Fruit fly (Drosophila melanogaster) whole organism, embryonic: ENCODE results near the gene Unc-115b.

Experiments used
- ATbp ChIP-seq: fragments of 200-800 bp; sonication (Bioruptor generic); optimal IDR thresholded peaks from 2 replicates; lab custom pipeline; 2017; ENCODE audit warnings: missing biosample characterization, mild to moderate bottlenecking, missing genetic modification characterization, missing genetic modification reagents
- Asciz ChIP-seq: fragments of 200-800 bp; sonication (Bioruptor generic); optimal IDR thresholded peaks from 2 replicates; lab custom pipeline; 2017; ENCODE audit warnings: missing biosample characterization, mild to moderate bottlenecking, missing genetic modification characterization, missing genetic modification reagents
- Atf3 ChIP-seq: fragments of 200-800 bp; sonication (Bioruptor generic); optimal IDR thresholded peaks from 3 replicates; lab custom pipeline; 2016; ENCODE audit warnings: missing biosample characterization, missing genetic modification characterization
- B-H2 ChIP-seq: fragments of 200-800 bp; sonication (Bioruptor generic); optimal IDR thresholded peaks from 2 replicates; lab custom pipeline; 2018; ENCODE audit warnings: missing biosample characterization, mild to moderate bottlenecking, missing genetic modification characterization
- BtbVII ChIP-seq: fragments of 200-800 bp; sonication (Bioruptor generic); optimal IDR thresholded peaks from 3 replicates; lab custom pipeline; 2017; ENCODE audit warnings: missing biosample characterization, mild to moderate bottlenecking, missing genetic modification characterization
- CG10979 ChIP-seq: fragments of 200-800 bp; sonication (Bioruptor generic); optimal IDR thresholded peaks from 2 replicates; lab custom pipeline; 2018; ENCODE audit warnings: missing biosample characterization, mild to moderate bottlenecking, missing genetic modification characterization, moderate library complexity
- CG11560 ChIP-seq: fragments of 200-800 bp; sonication (Bioruptor generic); IDR thresholded peaks from 3 replicates; pipeline ENCODE4 v1.3.6; 2022; ENCODE audit warnings: missing biosample characterization, missing genetic modification characterization
- CG12236 ChIP-seq: fragments of 200-800 bp; sonication (Bioruptor generic); optimal IDR thresholded peaks from 2 replicates; lab custom pipeline; 2016; ENCODE audit warnings: missing biosample characterization, missing genetic modification characterization
- CG13624 ChIP-seq: fragments of 200-800 bp; sonication (Bioruptor generic); optimal IDR thresholded peaks from 2 replicates; lab custom pipeline; 2016; ENCODE audit warnings: missing biosample characterization, missing genetic modification characterization
- CG14860 ChIP-seq: fragments of 200-800 bp; sonication (Bioruptor generic); IDR thresholded peaks from 3 replicates; pipeline ENCODE4 v1.3.6; 2022; ENCODE audit warnings: missing biosample characterization, missing genetic modification characterization; ENCODE audit not compliant: partially characterized antibody
- CG16815 ChIP-seq: fragments of 200-800 bp; sonication (Bioruptor generic); optimal IDR thresholded peaks from 3 replicates; lab custom pipeline; 2017; ENCODE audit warnings: missing biosample characterization, mild to moderate bottlenecking, missing genetic modification characterization
- CG18764 ChIP-seq: fragments of 200-800 bp; sonication (Bioruptor generic); optimal IDR thresholded peaks from 3 replicates; lab custom pipeline; 2016; ENCODE audit warnings: missing biosample characterization, missing genetic modification characterization
- CG2199 ChIP-seq: fragments of 200-800 bp; sonication (Bioruptor generic); IDR thresholded peaks from 3 replicates; pipeline ENCODE4 v1.3.6; 2022; ENCODE audit warnings: missing biosample characterization, missing genetic modification characterization
- CG2678 ChIP-seq: fragments of 200-800 bp; sonication (Bioruptor generic); optimal IDR thresholded peaks from 3 replicates; lab custom pipeline; 2019; ENCODE audit warnings: missing biosample characterization, mild to moderate bottlenecking, missing genetic modification characterization, moderate library complexity
- CG30020 ChIP-seq: fragments of 200-800 bp; optimal IDR thresholded peaks from 2 replicates; lab custom pipeline; 2019; ENCODE audit warnings: missing biosample characterization, mild to moderate bottlenecking, missing genetic modification characterization, moderate library complexity
- CG3847 ChIP-seq: fragments of 200-800 bp; sonication (Bioruptor generic); IDR thresholded peaks from 2 replicates; pipeline ENCODE4 v1.3.6; 2022; ENCODE audit warnings: missing biosample characterization, missing genetic modification characterization
- CG6175 ChIP-seq: fragments of 200-800 bp; sonication (Bioruptor generic); IDR thresholded peaks from 3 replicates; pipeline ENCODE4 v1.3.6; 2022; ENCODE audit warnings: missing biosample characterization, missing genetic modification characterization
- CG7745 ChIP-seq: fragments of 200-800 bp; sonication (Bioruptor generic); optimal IDR thresholded peaks from 2 replicates; lab custom pipeline; 2018; ENCODE audit warnings: missing biosample characterization, mild to moderate bottlenecking, missing genetic modification characterization, moderate library complexity
- CG7786 ChIP-seq: fragments of 200-800 bp; sonication (Bioruptor generic); optimal IDR thresholded peaks from 2 replicates; lab custom pipeline; 2016; ENCODE audit warnings: missing biosample characterization, missing genetic modification characterization
- CG8089 ChIP-seq: fragments of 200-800 bp; sonication (Bioruptor generic); optimal IDR thresholded peaks from 3 replicates; lab custom pipeline; 2016; ENCODE audit warnings: missing biosample characterization, missing genetic modification characterization
- Camta ChIP-seq: fragments of 200-800 bp; sonication (Bioruptor generic); optimal IDR thresholded peaks from 2 replicates; lab custom pipeline; 2016; ENCODE audit warnings: missing biosample characterization, missing genetic modification characterization
- CoRest ChIP-seq: fragments of 200-800 bp; sonication (Bioruptor generic); optimal IDR thresholded peaks from 3 replicates; lab custom pipeline; 2018; ENCODE audit warnings: missing biosample characterization, mild to moderate bottlenecking, missing genetic modification characterization, moderate library complexity
- Dad ChIP-seq: fragments of 200-800 bp; sonication (Bioruptor generic); optimal IDR thresholded peaks from 3 replicates; lab custom pipeline; 2016; ENCODE audit warnings: missing biosample characterization, missing genetic modification characterization
- Dek ChIP-seq: fragments of 200-800 bp; sonication (Bioruptor generic); optimal IDR thresholded peaks from 3 replicates; lab custom pipeline; 2019; ENCODE audit warnings: missing biosample characterization, mild to moderate bottlenecking, missing genetic modification characterization, moderate library complexity
- Dll ChIP-seq: fragments of 200-800 bp; sonication (Bioruptor generic); IDR thresholded peaks from 4 replicates; pipeline ENCODE4 v1.3.6; 2022; ENCODE audit warnings: missing biosample characterization, missing genetic modification characterization; ENCODE audit not compliant: partially characterized antibody
- Fer2 ChIP-seq: fragments of 200-800 bp; sonication (Bioruptor generic); optimal IDR thresholded peaks from 2 replicates; lab custom pipeline; 2018; ENCODE audit warnings: missing biosample characterization, mild to moderate bottlenecking, missing genetic modification characterization, moderate library complexity
- Hr39 ChIP-seq: fragments of >200 bp; optimal IDR thresholded peaks from 2 replicates; lab custom pipeline; 2017
- Hr51 ChIP-seq, 2 experiments: fragments of 200-800 bp; sonication (Bioruptor generic); optimal IDR thresholded peaks; 2 replicates in 1 of 2; 3 replicates in 1 of 2; lab custom pipeline; 2016 to 2018; ENCODE audit warnings: missing biosample characterization in 2 of 2, missing genetic modification characterization in 2 of 2, mild to moderate bottlenecking in 1 of 2, moderate library complexity in 1 of 2
- Meics ChIP-seq: fragments of 200-800 bp; sonication (Bioruptor generic); optimal IDR thresholded peaks from 2 replicates; lab custom pipeline; 2017; ENCODE audit warnings: missing biosample characterization, mild to moderate bottlenecking, missing genetic modification characterization
- Mes4 ChIP-seq: fragments of 200-800 bp; sonication (Bioruptor generic); optimal IDR thresholded peaks from 2 replicates; lab custom pipeline; 2016; ENCODE audit warnings: missing biosample characterization, missing genetic modification characterization
- Six4 ChIP-seq: fragments of 200-800 bp; sonication (Bioruptor generic); optimal IDR thresholded peaks from 2 replicates; lab custom pipeline; 2016; ENCODE audit warnings: missing biosample characterization, missing genetic modification characterization
- Sox102F ChIP-seq: fragments of 200-800 bp; sonication (Bioruptor generic); optimal IDR thresholded peaks from 2 replicates; lab custom pipeline; 2018; ENCODE audit warnings: missing biosample characterization, mild to moderate bottlenecking, missing genetic modification characterization, moderate library complexity
- abd-A ChIP-seq: fragments of 200-800 bp; sonication (Bioruptor generic); optimal IDR thresholded peaks from 3 replicates; lab custom pipeline; 2019; ENCODE audit warnings: missing biosample characterization, mild to moderate bottlenecking, missing genetic modification characterization, moderate library complexity
- chif ChIP-seq, 2 experiments: fragments of 200-800 bp; sonication (Bioruptor generic); optimal IDR thresholded peaks; 3 replicates each; lab custom pipeline; 2016; ENCODE audit warnings: missing biosample characterization in 2 of 2, missing genetic modification characterization in 2 of 2
- ci ChIP-seq: fragments of 200-800 bp; sonication (Bioruptor generic); IDR thresholded peaks from 3 replicates; pipeline ENCODE4 v1.3.6; 2022; ENCODE audit warnings: missing biosample characterization, missing genetic modification characterization
- croc ChIP-seq: fragments of 200-800 bp; sonication (Bioruptor generic); conservative IDR thresholded peaks from 3 replicates; pipeline ENCODE4 v1.3.6; 2022; ENCODE audit warnings: missing biosample characterization, missing genetic modification characterization
- dimm ChIP-seq: fragments of 200-800 bp; sonication (Bioruptor generic); IDR thresholded peaks from 2 replicates; pipeline ENCODE4 v1.3.6; 2022; ENCODE audit warnings: missing biosample characterization, missing genetic modification characterization
- dmrt11E ChIP-seq: fragments of 200-800 bp; sonication (Bioruptor generic); optimal IDR thresholded peaks from 3 replicates; lab custom pipeline; 2018; ENCODE audit warnings: missing biosample characterization, mild to moderate bottlenecking, missing genetic modification characterization, moderate library complexity
- eve ChIP-seq, 2 experiments: fragments of >200 bp; optimal IDR thresholded peaks; 2 replicates each; lab custom pipeline; 2017; ENCODE audit warnings: missing biosample characterization in 2 of 2, missing genetic modification characterization in 2 of 2
- gcm2 ChIP-seq: fragments of 200-800 bp; sonication (Bioruptor generic); optimal IDR thresholded peaks from 2 replicates; lab custom pipeline; 2016; ENCODE audit warnings: missing biosample characterization, missing genetic modification characterization
- ham ChIP-seq: fragments of 200-800 bp; sonication (Bioruptor generic); IDR thresholded peaks from 2 replicates; pipeline ENCODE4 v1.3.6; 2022; ENCODE audit warnings: missing biosample characterization, missing genetic modification characterization
- jumu ChIP-seq: fragments of 200-800 bp; sonication (Bioruptor generic); optimal IDR thresholded peaks from 3 replicates; lab custom pipeline; 2016; ENCODE audit warnings: missing biosample characterization, missing genetic modification characterization
- lov ChIP-seq, 2 experiments: fragments of 200-800 bp in 1 of 2; fragments of >200 bp in 1 of 2; sonication (Bioruptor generic) in 1 of 2; IDR thresholded peaks in 1 of 2; optimal IDR thresholded peaks in 1 of 2; 2 replicates in 1 of 2; 3 replicates in 1 of 2; pipeline versions ENCODE4 v1.3.6 to Lab custom; 2017 to 2022; ENCODE audit warnings: missing biosample characterization in 1 of 2, missing genetic modification characterization in 1 of 2
- mam ChIP-seq: fragments of 200-800 bp; sonication (Bioruptor generic); optimal IDR thresholded peaks from 3 replicates; lab custom pipeline; 2016; ENCODE audit warnings: missing biosample characterization, missing genetic modification characterization
- p53 ChIP-seq: fragments of 200-800 bp; sonication (Bioruptor generic); optimal IDR thresholded peaks from 2 replicates; lab custom pipeline; 2016; ENCODE audit warnings: missing biosample characterization, missing genetic modification characterization
- pzg ChIP-seq: fragments of 200-800 bp; sonication (Bioruptor generic); optimal IDR thresholded peaks from 3 replicates; lab custom pipeline; 2018; ENCODE audit warnings: missing biosample characterization, mild to moderate bottlenecking, missing genetic modification characterization, moderate library complexity
- repo ChIP-seq: fragments of 200-800 bp; sonication (Bioruptor generic); optimal IDR thresholded peaks from 2 replicates; lab custom pipeline; 2016; ENCODE audit warnings: missing biosample characterization, missing genetic modification characterization
- sd ChIP-seq: fragments of 200-800 bp; sonication (Bioruptor generic); optimal IDR thresholded peaks from 3 replicates; lab custom pipeline; 2018; ENCODE audit warnings: missing biosample characterization, mild to moderate bottlenecking, missing genetic modification characterization, moderate library complexity
- slp2 ChIP-seq: fragments of 200-800 bp; sonication (Bioruptor generic); optimal IDR thresholded peaks from 2 replicates; lab custom pipeline; 2016; ENCODE audit warnings: missing biosample characterization, missing genetic modification characterization
- sna ChIP-seq: fragments of 200-800 bp; sonication (Bioruptor generic); IDR thresholded peaks from 2 replicates; pipeline ENCODE4 v1.3.6; 2022; ENCODE audit warnings: missing biosample characterization, missing genetic modification characterization; ENCODE audit not compliant: partially characterized antibody
- wdn ChIP-seq: fragments of 200-800 bp; sonication (Bioruptor generic); IDR thresholded peaks from 2 replicates; pipeline ENCODE4 v1.3.6; 2022; ENCODE audit warnings: missing biosample characterization, missing genetic modification characterization

Gene Unc-115b

DNA sequence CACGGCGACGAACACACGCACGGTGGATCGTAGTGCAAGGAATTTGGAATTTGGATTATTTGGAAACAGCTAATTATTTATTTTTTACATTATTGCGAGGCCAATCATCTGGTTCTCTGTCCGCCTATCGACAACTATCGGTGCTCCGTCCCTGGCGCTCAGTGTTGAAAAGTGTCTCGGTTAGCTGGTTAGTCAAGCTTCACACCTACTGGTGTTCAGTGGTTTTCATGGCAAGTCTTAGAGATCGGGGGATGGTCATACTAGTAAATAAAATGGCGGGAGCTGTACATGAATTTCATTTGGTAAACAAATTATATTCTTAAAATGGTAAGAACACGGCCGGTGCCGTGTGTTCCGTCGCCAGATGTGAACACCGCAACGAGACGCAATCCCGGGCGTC lies 18.3 kb upstream of the Unc-115b start, which contains the start of the genes trbd and dmt (continued):
- TF ChIP-seq B-H2 (GFP tag; lab: Kevin White, UChicago) (no peak), croc (GFP tag; lab: Robert Waterston, UW) (0 out of 3 replicates have a peak, but pooled peaks have one; percentile 13), ATbp (GFP tag; lab: Kevin White, UChicago) (no peak), Mes4 (GFP tag; lab: Kevin White, UChicago) (peak; percentile 29), CoRest (tag; lab: Kevin White, UChicago) (no peak), repo (peak; percentile 41), Camta (GFP tag; lab: Kevin White, UChicago) (peak; percentile 50), chif (GFP tag; optimal IDR thresholded peaks at IDR 0.05; lab: Kevin White, UChicago) (peak; percentile 3 to 54), Sox102F (GFP tag; lab: Kevin White, UChicago) (no peak), BtbVII (GFP tag; lab: Kevin White, UChicago) (no peak), CG18764 (GFP tag; lab: Kevin White, UChicago) (peak; percentile 22), slp2 (GFP tag; lab: Kevin White, UChicago) (peak; percentile 39), CG14860 (GFP tag; lab: Robert Waterston, UW) (no peak), CG7745 (tag; lab: Kevin White, UChicago) (no peak), gcm2 (GFP tag; lab: Kevin White, UChicago) (peak; percentile 21), abd-A (tag; lab: Kevin White, UChicago) (no peak), Asciz (GFP tag; lab: Kevin White, UChicago) (no peak), ci (GFP tag; lab: Robert Waterston, UW) (no peak), dmrt11E (peak; percentile 33), Fer2 (tag; lab: Kevin White, UChicago) (no peak), Hr39 (lab: Kevin White, UChicago) (no peak), jumu (GFP tag; lab: Kevin White, UChicago) (peak; percentile 69), Six4 (GFP tag; lab: Kevin White, UChicago) (no peak), CG30020 (tag; lab: Kevin White, UChicago) (no peak), Meics (no peak), ham (no peak), CG2678 (no peak), CG13624 (GFP tag; lab: Kevin White, UChicago) (peak; percentile 76), Hr51 (GFP tag; optimal IDR thresholded peaks at IDR 0.05; lab: Kevin White, UChicago) (peak in 1 of 2 experiments; percentile 74), CG2199 (GFP tag; lab: Robert Waterston, UW) (no peak), pzg (GFP tag; lab: Kevin White, UChicago) (peak; percentile 100), Dll (GFP tag; lab: Robert Waterston, UW) (no peak), Dek (tag; lab: Kevin White, UChicago) (no peak), mam (GFP tag; lab: Kevin White, UChicago) (peak; percentile 81), p53 (GFP tag; lab: Kevin White, UChicago) (peak; percentile 78), sna (GFP tag; lab: Robert Waterston, UW) (no peak), Atf3 (GFP tag; lab: Kevin White, UChicago) (peak; percentile 50), lov (optimal IDR thresholded peaks at IDR 0.05; lab: Kevin White, UChicago) (no peak), lov (GFP tag; IDR thresholded peaks at IDR 0.05; lab: Robert Waterston, UW) (no peak), wdn (GFP tag; lab: Robert Waterston, UW) (no peak), CG6175 (GFP tag; lab: Robert Waterston, UW) (no peak), sd (tag; lab: Kevin White, UChicago) (no peak), eve (GFP tag; optimal IDR thresholded peaks at IDR 0.05; lab: Kevin White, UChicago) (no peak), CG8089 (GFP tag; lab: Kevin White, UChicago) (peak; percentile 44), CG7786 (GFP tag; lab: Kevin White, UChicago) (peak; percentile 62), CG11560 (tag; lab: Robert Waterston, UW) (no peak), CG16815 (GFP tag; lab: Kevin White, UChicago) (peak; percentile 12), CG10979 (tag; lab: Kevin White, UChicago) (peak; percentile 34), Dad (GFP tag; lab: Kevin White, UChicago) (peak; percentile 66), dimm (no peak), CG12236 (GFP tag; lab: Kevin White, UChicago) (no peak), CG3847 (GFP tag; lab: Robert Waterston, UW) (no peak)
